Worm (Caenorhabditis elegans) whole organism, mixed stage, embryonic: ENCODE results near the gene C53B7.6.
"Not testable (repeated sequence)": the region's sequence is repeated elsewhere in the genome, so short reads cannot be mapped to it uniquely, and the experiment has no call there.

Source experiments
- M03D4.4 ChIP-seq: sonication (generic microtip); optimal IDR thresholded peaks from 2 replicates; lab custom pipeline; 2017; ENCODE audit warnings: mild to moderate bottlenecking, missing genetic modification characterization, missing compliant biosample characterization
- bed-3 ChIP-seq: fragments of 200-800 bp; sonication (Bioruptor generic); optimal IDR thresholded peaks from 3 replicates; lab custom pipeline; 2018; ENCODE audit warnings: mild to moderate bottlenecking, missing genetic modification characterization, moderate library complexity, missing compliant biosample characterization
- ceh-39 ChIP-seq: fragments of 150-350 bp; optimal IDR thresholded peaks from 2 replicates; lab custom pipeline; 2014; ENCODE audit warnings: missing biosample characterization, missing genetic modification characterization
- ceh-43 ChIP-seq: fragments of 200-800 bp; sonication (Bioruptor generic); optimal IDR thresholded peaks from 2 replicates; lab custom pipeline; 2018; ENCODE audit warnings: mild to moderate bottlenecking, missing genetic modification characterization, moderate library complexity, missing compliant biosample characterization
- ceh-83 ChIP-seq: fragments of 200-800 bp; sonication (Bioruptor generic); optimal IDR thresholded peaks from 2 replicates; lab custom pipeline; 2018; ENCODE audit warnings: mild to moderate bottlenecking, missing genetic modification characterization, missing compliant biosample characterization
- cnd-1 ChIP-seq: fragments of 200-800 bp; sonication (Bioruptor generic); optimal IDR thresholded peaks from 2 replicates; lab custom pipeline; 2018; ENCODE audit warnings: mild to moderate bottlenecking, missing genetic modification characterization, missing compliant biosample characterization
- elt-3 ChIP-seq: fragments of 150-350 bp; optimal IDR thresholded peaks from 2 replicates; lab custom pipeline; 2014; ENCODE audit warnings: missing biosample characterization, missing genetic modification characterization
- flh-1 ChIP-seq: fragments of 200-800 bp; sonication (Bioruptor generic); optimal IDR thresholded peaks from 2 replicates; lab custom pipeline; 2018; ENCODE audit warnings: mild to moderate bottlenecking, missing genetic modification characterization, moderate library complexity, missing compliant biosample characterization
- ham-2 ChIP-seq: fragments of 200-800 bp; sonication (Bioruptor generic); optimal IDR thresholded peaks from 2 replicates; lab custom pipeline; 2018; ENCODE audit warnings: mild to moderate bottlenecking, missing genetic modification characterization, missing compliant biosample characterization
- hlh-1 ChIP-seq: fragments of 150-350 bp; optimal IDR thresholded peaks from 2 replicates; lab custom pipeline; 2014; ENCODE audit warnings: missing biosample characterization, missing genetic modification reagents, missing genetic modification characterization
- lin-13 ChIP-seq: fragments of 150-350 bp; optimal IDR thresholded peaks from 2 replicates; lab custom pipeline; 2014; ENCODE audit warnings: missing biosample characterization, missing genetic modification characterization
- lin-32 ChIP-seq: fragments of 200-800 bp; sonication (Bioruptor generic); optimal IDR thresholded peaks from 2 replicates; lab custom pipeline; 2018; ENCODE audit warnings: mild to moderate bottlenecking, missing genetic modification characterization, missing compliant biosample characterization
- lsy-2 ChIP-seq: fragments of 150-350 bp; optimal IDR thresholded peaks from 2 replicates; lab custom pipeline; 2014; ENCODE audit warnings: missing biosample characterization, missing genetic modification characterization
- mep-1 ChIP-seq: fragments of 150-350 bp; optimal IDR thresholded peaks from 2 replicates; lab custom pipeline; 2017; ENCODE audit warnings: missing biosample characterization, missing genetic modification reagents, missing genetic modification characterization, inconsistent platforms
- nhr-12 ChIP-seq: fragments of 150-350 bp; optimal IDR thresholded peaks from 2 replicates; lab custom pipeline; 2014; ENCODE audit warnings: missing biosample characterization, missing genetic modification characterization
- nhr-2 ChIP-seq: fragments of 150-350 bp; optimal IDR thresholded peaks from 2 replicates; lab custom pipeline; 2014; ENCODE audit warnings: missing biosample characterization, missing genetic modification characterization
- nhr-237 ChIP-seq: fragments of 150-350 bp; optimal IDR thresholded peaks from 2 replicates; lab custom pipeline; 2014; ENCODE audit warnings: missing biosample characterization, missing genetic modification characterization
- nhr-28 ChIP-seq: fragments of 150-350 bp; optimal IDR thresholded peaks from 2 replicates; lab custom pipeline; 2014; ENCODE audit warnings: missing biosample characterization, missing genetic modification characterization
- nhr-76 ChIP-seq: sonication (generic microtip); optimal IDR thresholded peaks from 2 replicates; lab custom pipeline; 2017; ENCODE audit warnings: missing biosample characterization, missing genetic modification characterization
- pha-4 ChIP-seq: fragments of 150-350 bp; optimal IDR thresholded peaks from 2 replicates; lab custom pipeline; 2018; ENCODE audit warnings: missing biosample characterization, missing genetic modification reagents, missing genetic modification characterization
- sem-2 ChIP-seq: fragments of 200-800 bp; sonication (Bioruptor generic); optimal IDR thresholded peaks from 2 replicates; lab custom pipeline; 2018; ENCODE audit warnings: mild to moderate bottlenecking, missing genetic modification characterization, missing compliant biosample characterization
- snpc-4 ChIP-seq: fragments of 150-350 bp; optimal IDR thresholded peaks from 2 replicates; lab custom pipeline; 2014; ENCODE audit warnings: missing biosample characterization, missing genetic modification characterization
- tbx-8 ChIP-seq: fragments of 200-800 bp; sonication (Bioruptor generic); optimal IDR thresholded peaks from 2 replicates; lab custom pipeline; 2018; ENCODE audit warnings: mild to moderate bottlenecking, missing genetic modification characterization, moderate library complexity, missing compliant biosample characterization
- unc-120 ChIP-seq: sonication (generic microtip); optimal IDR thresholded peaks from 2 replicates; lab custom pipeline; 2017; ENCODE audit warnings: missing genetic modification characterization, missing compliant biosample characterization; ENCODE audit not compliant: poor library complexity, severe bottlenecking
- unc-39 ChIP-seq: fragments of 150-350 bp; optimal IDR thresholded peaks from 2 replicates; lab custom pipeline; 2014; ENCODE audit warnings: missing biosample characterization, missing genetic modification characterization
- unc-62 ChIP-seq: fragments of 150-350 bp; optimal IDR thresholded peaks from 2 replicates; lab custom pipeline; 2014; ENCODE audit warnings: missing biosample characterization, missing genetic modification reagents, missing genetic modification characterization
- zip-8 ChIP-seq: fragments of 150-350 bp; optimal IDR thresholded peaks from 2 replicates; lab custom pipeline; 2014; ENCODE audit warnings: missing biosample characterization, missing genetic modification characterization
- ztf-11 ChIP-seq: fragments of 150-350 bp; optimal IDR thresholded peaks from 2 replicates; lab custom pipeline; 2014; ENCODE audit warnings: missing biosample characterization, missing genetic modification characterization

C53B7.6 gene

DNA sequence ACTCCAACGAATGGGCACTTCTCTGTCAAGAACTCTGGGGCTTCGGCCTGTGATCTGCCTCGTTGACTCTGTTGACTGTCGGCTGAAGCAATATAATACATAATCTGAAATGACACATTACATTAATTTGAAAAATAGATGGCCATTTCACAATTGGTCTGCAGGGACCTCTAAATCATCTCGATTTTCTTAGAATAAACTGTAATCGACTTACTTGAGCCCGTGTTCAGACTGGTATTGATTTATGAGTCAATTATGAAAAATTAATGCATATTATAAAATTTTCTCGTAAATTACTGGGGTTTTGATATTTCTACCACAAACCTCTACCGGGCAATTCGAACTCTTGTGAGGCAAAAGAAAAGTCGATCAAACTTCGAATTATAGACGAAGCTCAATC lies at the start of gene C53B7.6:
Gene C53B7.6 (minus strand): TSS at position 101 of the 400 bp plus-strand sequence.
- TF ChIP-seq ceh-39, unc-39, nhr-2 (tag; lab: Kevin White, UChicago): not testable (repeated sequence)

DNA sequence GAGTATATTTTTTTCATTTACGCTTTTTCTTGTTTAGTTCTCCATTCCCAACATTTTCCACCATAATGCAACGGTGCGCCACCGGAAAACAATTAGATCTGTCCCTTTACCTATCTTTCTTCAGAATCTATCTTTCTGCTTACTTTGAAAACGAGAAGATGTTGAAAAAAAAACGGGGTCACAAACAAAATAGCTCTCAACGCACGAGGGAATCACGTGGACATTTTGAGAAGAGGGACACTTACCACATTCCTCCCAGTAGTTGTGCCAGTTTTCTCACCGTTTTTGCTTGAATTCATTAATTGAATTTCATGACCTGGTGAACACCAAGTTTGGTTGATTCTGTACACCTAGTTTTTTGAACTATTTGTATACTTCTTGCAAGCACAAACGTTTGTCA lies 47.6 kb upstream of the C53B7.6 start:
- TF ChIP-seq zip-8, result no peak
- no peak for TF ChIP-seq ceh-43 (GFP tag; lab: Kevin White, UChicago)
- TF ChIP-seq nhr-28, result no peak
- TF ChIP-seq cnd-1 (tag; lab: Kevin White, UChicago), result no peak
- TF ChIP-seq unc-39 (tag; lab: Kevin White, UChicago), result no peak
- TF ChIP-seq nhr-2 (tag; lab: Kevin White, UChicago), result no peak
- TF ChIP-seq sem-2 (GFP tag; lab: Kevin White, UChicago), result no peak

- TF ChIP-seq cnd-1 (tag; lab: Kevin White, UChicago) (no peak), ztf-11 (no peak), lin-13 (no peak), ceh-39 (tag; lab: Kevin White, UChicago) (no peak), M03D4.4 (tag; lab: Kevin White, UChicago) (no peak), pha-4 (tag; lab: Kevin White, UChicago) (no peak), nhr-2 (tag; lab: Kevin White, UChicago) (peak; percentile 11), mep-1 (no peak), unc-39 (tag; lab: Kevin White, UChicago) (no peak), snpc-4 (no peak), unc-120 (no peak), nhr-237 (tag; lab: Kevin White, UChicago) (no peak), hlh-1 (tag; lab: Kevin White, UChicago) (peak; percentile 95), flh-1 (GFP tag; lab: Kevin White, UChicago) (no peak)
These were observed 46.7 kb upstream of the C53B7.6 start for ce11 chrX:6915279-6915678.

- TF ChIP-seq nhr-2 (tag; lab: Kevin White, UChicago) (no peak), lin-32 (GFP tag; lab: Kevin White, UChicago) (no peak), lsy-2 (tag; lab: Kevin White, UChicago) (no peak), flh-1 (GFP tag; lab: Kevin White, UChicago) (no peak), unc-39 (tag; lab: Kevin White, UChicago) (no peak), zip-8 (no peak), M03D4.4 (tag; lab: Kevin White, UChicago) (no peak), unc-62 (no peak), ceh-43 (GFP tag; lab: Kevin White, UChicago) (no peak), elt-3 (no peak), nhr-12 (tag; lab: Kevin White, UChicago) (no peak), ceh-83 (GFP tag; lab: Kevin White, UChicago) (no peak), mep-1 (no peak), bed-3 (GFP tag; lab: Kevin White, UChicago) (no peak), snpc-4 (no peak), ham-2 (GFP tag; lab: Kevin White, UChicago) (no peak), hlh-1 (tag; lab: Kevin White, UChicago) (no peak), nhr-237 (tag; lab: Kevin White, UChicago) (no peak), sem-2 (GFP tag; lab: Kevin White, UChicago) (no peak)
- TF ChIP-seq, all 35 proteins: peak for 0
These were observed 45.4 kb upstream of the C53B7.6 start, which contains the start of gene nhx-4 for ce11 chrX:6913989-6914388. TSS of gene nhx-4 (plus strand) at chrX:6914289.

ce11 chrX:6905581-6905980 lies 37.0 kb upstream of the C53B7.6 start:
- no peak for TF ChIP-seq M03D4.4 (tag; lab: Kevin White, UChicago)
- no peak for TF ChIP-seq ztf-11
- no peak for TF ChIP-seq hlh-1 (tag; lab: Kevin White, UChicago)
- no peak for TF ChIP-seq nhr-76 (tag; lab: Kevin White, UChicago)
- TF ChIP-seq ceh-43 (GFP tag; lab: Kevin White, UChicago), result no peak
- no peak for TF ChIP-seq cnd-1 (tag; lab: Kevin White, UChicago)
- TF ChIP-seq, all 35 proteins: peak for 0

- TF ChIP-seq lin-32 (GFP tag; lab: Kevin White, UChicago) (no peak), pha-4 (tag; lab: Kevin White, UChicago) (no peak), flh-1 (GFP tag; lab: Kevin White, UChicago) (no peak), nhr-2 (tag; lab: Kevin White, UChicago) (no peak), hlh-1 (tag; lab: Kevin White, UChicago) (peak; percentile 56), unc-39 (tag; lab: Kevin White, UChicago) (no peak), tbx-8 (GFP tag; lab: Kevin White, UChicago) (no peak)
These were observed 35.6 kb upstream of the C53B7.6 start, which contains the start of gene sid-5 for ce11 chrX:6904064-6904771. TSS of gene sid-5 (plus strand) at chrX:6904721.
